Worm (Caenorhabditis elegans) whole organism, L1 larva: ENCODE results near the gene seu-1.

ENCODE experiments used
- blmp-1 ChIP-seq: fragments of 150-350 bp; optimal IDR thresholded peaks from 2 replicates; lab custom pipeline; 2014; ENCODE audit warnings: missing biosample characterization, missing genetic modification characterization
- jun-1 ChIP-seq: fragments of 150-350 bp; optimal IDR thresholded peaks from 2 replicates; lab custom pipeline; 2014; ENCODE audit warnings: missing biosample characterization, missing genetic modification reagents, missing genetic modification characterization
- mep-1 ChIP-seq: fragments of 150-350 bp; optimal IDR thresholded peaks from 2 replicates; lab custom pipeline; 2014; ENCODE audit warnings: missing biosample characterization, missing genetic modification characterization
- rnt-1 ChIP-seq: sonication (generic microtip); optimal IDR thresholded peaks from 2 replicates; lab custom pipeline; 2016; ENCODE audit warnings: mild to moderate bottlenecking, missing genetic modification characterization, moderate library complexity, missing compliant biosample characterization
- snpc-4 ChIP-seq: fragments of 150-350 bp; optimal IDR thresholded peaks from 2 replicates; lab custom pipeline; 2014; ENCODE audit warnings: missing biosample characterization, missing genetic modification characterization
- tbx-2 ChIP-seq: sonication (generic microtip); optimal IDR thresholded peaks from 2 replicates; lab custom pipeline; 2016; ENCODE audit warnings: missing genetic modification characterization, missing compliant biosample characterization
- tlp-1 ChIP-seq: fragments of 150-350 bp; optimal IDR thresholded peaks from 2 replicates; lab custom pipeline; 2014; ENCODE audit warnings: missing biosample characterization, missing genetic modification characterization
- unc-130 ChIP-seq: fragments of 150-350 bp; optimal IDR thresholded peaks from 2 replicates; lab custom pipeline; 2017; ENCODE audit warnings: missing biosample characterization, missing genetic modification characterization, inconsistent platforms
- unc-86 ChIP-seq: sonication (generic microtip); optimal IDR thresholded peaks from 2 replicates; lab custom pipeline; 2016; ENCODE audit warnings: missing genetic modification characterization, missing compliant biosample characterization

DNA sequence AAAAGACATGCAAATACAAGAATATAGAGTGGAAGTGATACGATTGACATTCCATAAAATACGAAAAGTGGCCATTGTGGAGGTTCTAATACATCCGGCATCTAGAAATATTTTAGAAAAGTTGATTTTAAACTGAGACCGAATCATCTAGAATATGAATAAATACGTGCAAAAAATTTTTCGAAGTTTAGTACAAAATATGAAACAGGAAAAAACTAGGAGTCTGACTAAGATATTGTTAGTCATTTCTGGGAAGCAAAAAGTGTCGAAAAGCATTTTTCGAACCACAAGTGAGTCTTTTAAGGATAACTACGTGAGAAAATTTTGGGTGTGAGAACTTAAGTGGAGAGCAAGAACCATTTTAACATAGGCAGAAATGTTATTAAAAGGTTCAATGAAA lies 47.3 kb upstream of the seu-1 start, which contains the start of gene srv-32:
- TF ChIP-seq unc-130 (tag; lab: Kevin White, UChicago), result no peak
- no peak for TF ChIP-seq snpc-4
- TF ChIP-seq mep-1 (tag; lab: Kevin White, UChicago), result no peak
- TF ChIP-seq jun-1 (tag; lab: Kevin White, UChicago), result no peak
- no peak for TF ChIP-seq tlp-1 (tag; lab: Kevin White, UChicago)
- TF ChIP-seq blmp-1 (tag; lab: Kevin White, UChicago), result no peak
- TF ChIP-seq unc-86 (tag; lab: Kevin White, UChicago), result no peak
- no peak for TF ChIP-seq tbx-2 (tag; lab: Kevin White, UChicago)
- no peak for TF ChIP-seq rnt-1 (tag; lab: Kevin White, UChicago)
